Worm (Caenorhabditis elegans) whole organism, L3 larva: ENCODE measurements around the gene F46H5.7.

Experiments
- aly-2 ChIP-seq: fragments of 150-350 bp; optimal IDR thresholded peaks from 2 replicates; lab custom pipeline; 2014; ENCODE audit warnings: missing biosample characterization, missing genetic modification characterization
- ama-1 ChIP-seq: fragments of 150-350 bp; optimal IDR thresholded peaks from 2 replicates; lab custom pipeline; 2018
- ceh-28 ChIP-seq: fragments of 150-350 bp; optimal IDR thresholded peaks from 2 replicates; lab custom pipeline; 2014; ENCODE audit warnings: missing biosample characterization, missing genetic modification reagents, missing genetic modification characterization
- ceh-9 ChIP-seq: sonication (generic microtip); optimal IDR thresholded peaks from 2 replicates; lab custom pipeline; 2018; ENCODE audit warnings: missing biosample characterization, missing genetic modification characterization
- daf-12 ChIP-seq: fragments of 150-350 bp; optimal IDR thresholded peaks from 2 replicates; lab custom pipeline; 2014; ENCODE audit warnings: missing biosample characterization, missing genetic modification reagents, missing genetic modification characterization
- elt-3 ChIP-seq, 3 experiments: fragments of 150-350 bp in 1 of 3; sonication (generic microtip) in 2 of 3; optimal IDR thresholded peaks; 2 replicates in 2 of 3; 4 replicates in 1 of 3; lab custom pipeline; 2014 to 2017; ENCODE audit warnings: missing biosample characterization in 3 of 3, missing genetic modification characterization in 3 of 3
- fkh-2 ChIP-seq: fragments of 150-350 bp; optimal IDR thresholded peaks from 2 replicates; lab custom pipeline; 2014; ENCODE audit warnings: missing biosample characterization, missing genetic modification reagents, missing genetic modification characterization
- nfya-1 ChIP-seq: sonication (generic microtip); optimal IDR thresholded peaks from 2 replicates; lab custom pipeline; 2017; ENCODE audit warnings: missing genetic modification characterization, mild to moderate bottlenecking, missing compliant biosample characterization, antibody characterized with exemption, moderate library complexity; ENCODE audit not compliant: insufficient read depth
- nhr-23 ChIP-seq: fragments of 150-350 bp; optimal IDR thresholded peaks from 2 replicates; lab custom pipeline; 2014; ENCODE audit warnings: missing biosample characterization, missing genetic modification reagents, missing genetic modification characterization
- nhr-25 ChIP-seq: sonication (generic microtip); optimal IDR thresholded peaks from 2 replicates; lab custom pipeline; 2017; ENCODE audit warnings: missing biosample characterization, missing genetic modification characterization
- nhr-43 ChIP-seq: sonication (generic microtip); optimal IDR thresholded peaks from 2 replicates; lab custom pipeline; 2016; ENCODE audit warnings: mild to moderate bottlenecking, missing genetic modification characterization, missing compliant biosample characterization; ENCODE audit not compliant: poor library complexity, severe bottlenecking
- skn-1 ChIP-seq: fragments of 150-350 bp; optimal IDR thresholded peaks from 2 replicates; lab custom pipeline; 2014; ENCODE audit warnings: missing biosample characterization, missing genetic modification characterization
- tbx-2 ChIP-seq: sonication (generic microtip); optimal IDR thresholded peaks from 2 replicates; lab custom pipeline; 2016; ENCODE audit warnings: mild to moderate bottlenecking, missing genetic modification characterization, missing compliant biosample characterization
- zag-1 ChIP-seq: fragments of 150-350 bp; optimal IDR thresholded peaks from 2 replicates; lab custom pipeline; 2014; ENCODE audit warnings: missing biosample characterization, missing genetic modification characterization

The F46H5.7 gene

ce11 chrX:7193894-7194614, 48.7 kb downstream of the F46H5.7 start, which contains the start of gene dnj-7 (continued):
- TF ChIP-seq nhr-25 (no peak), zag-1 (tag; lab: Kevin White, UChicago) (no peak), skn-1 (tag; lab: Kevin White, UChicago) (peak; percentile 17), daf-12 (tag; lab: Kevin White, UChicago) (no peak), elt-3 (tag; optimal IDR thresholded peaks at IDR 0.05; lab: Kevin White, UChicago) (peak in 1 of 3 experiments; percentile 90), ama-1 (lab: Kevin White, UChicago) (no peak), aly-2 (tag; lab: Kevin White, UChicago) (no peak), fkh-2 (tag; lab: Kevin White, UChicago) (no peak)
- TF ChIP-seq, all 47 proteins: peak for 8

DNA sequence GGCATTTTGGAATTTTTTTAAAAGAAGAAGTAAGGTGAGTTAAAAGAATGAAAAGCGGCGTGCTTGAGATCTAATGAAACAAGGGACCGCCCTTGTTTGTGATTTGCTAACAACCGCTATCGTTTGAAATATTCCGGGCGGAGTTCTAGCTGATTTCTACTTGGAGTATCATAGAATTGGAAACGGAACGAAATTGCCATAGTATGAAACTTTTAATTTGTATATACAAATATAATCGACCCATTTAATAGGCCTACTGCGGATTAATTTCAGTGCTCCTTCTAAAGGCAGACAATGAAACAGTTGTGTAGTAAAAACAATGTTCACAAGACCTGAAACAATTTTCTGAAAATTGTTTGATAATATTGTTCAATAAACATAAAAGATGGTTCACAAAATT, 50.9 kb downstream of the F46H5.7 start, which contains the start of gene C55B6.7:
C55B6.7 (minus strand) TSS at position 101 of the 400 bp plus-strand sequence.
- TF ChIP-seq nfya-1 (tag; lab: Kevin White, UChicago) = no peak
- no peak for TF ChIP-seq tbx-2 (tag; lab: Kevin White, UChicago)
- no peak for TF ChIP-seq ceh-28 (tag; lab: Kevin White, UChicago)
- no peak for TF ChIP-seq ceh-9 (tag; lab: Kevin White, UChicago)
- TF ChIP-seq nhr-43 (tag; lab: Kevin White, UChicago) = no peak
- no peak for TF ChIP-seq zag-1 (tag; lab: Kevin White, UChicago)
- TF ChIP-seq nhr-23 (tag; lab: Kevin White, UChicago) = no peak
